Worm (Caenorhabditis elegans): ENCODE measurements around the gene calf-1.

calf-1 gene

DNA sequence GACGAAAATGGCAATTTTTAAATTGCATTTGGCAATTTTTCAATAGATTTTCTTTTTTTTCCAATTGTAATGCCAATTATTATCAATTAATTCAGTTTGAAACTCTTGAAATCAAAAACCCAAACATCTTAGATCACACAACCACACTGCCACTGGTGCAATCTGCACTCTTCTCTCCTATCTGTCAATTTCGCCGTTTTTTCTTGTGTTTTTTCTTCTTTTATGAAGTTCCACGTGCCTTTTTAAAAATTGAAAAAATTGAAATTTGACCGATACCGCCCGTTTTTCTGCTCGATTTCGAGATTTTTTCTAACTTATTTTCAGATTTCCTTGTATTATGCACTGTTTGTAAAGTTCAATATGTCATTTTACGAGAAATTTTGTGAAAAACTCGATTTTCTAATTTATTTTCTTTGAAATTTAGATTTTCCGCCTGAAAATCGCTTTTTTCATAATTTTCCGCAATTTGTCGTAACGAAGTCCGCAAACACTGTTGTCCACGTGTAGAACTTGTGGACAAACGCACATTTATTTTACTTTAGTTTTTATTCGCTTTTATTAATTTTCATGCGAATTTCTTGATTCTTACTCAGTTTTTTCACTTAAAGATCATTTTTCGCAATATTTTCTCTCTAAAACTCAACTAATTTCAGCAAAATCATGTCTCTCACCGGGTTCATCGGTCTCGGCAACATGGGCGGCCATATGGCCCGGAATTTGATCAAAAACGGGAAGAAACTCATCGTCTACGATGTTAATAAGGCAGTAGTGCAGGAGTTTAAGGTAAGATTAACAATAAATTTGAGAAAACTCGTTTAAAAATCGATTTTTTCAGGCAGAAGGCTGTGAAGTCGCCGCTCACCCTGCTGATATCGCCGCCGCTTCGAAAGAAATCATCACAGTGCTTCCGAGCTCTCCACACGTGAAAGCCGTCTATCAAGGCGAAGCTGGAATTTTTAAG, 14.7 kb upstream of the calf-1 start, which contains the start of gene B0250.5 (continued):
- TF ChIP-seq nhr-76 (tag; optimal IDR thresholded peaks at IDR 0.05): no peak
- no peak for TF ChIP-seq mxl-3 (GFP tag; optimal IDR thresholded peaks at IDR 0.05)
- TF ChIP-seq mdt-29 (GFP tag; IDR thresholded peaks at IDR 0.05): no peak
- no peak for TF ChIP-seq dmd-9 (GFP tag; IDR thresholded peaks at IDR 0.05)
- no peak for TF ChIP-seq cey-2 (tag; optimal IDR thresholded peaks at IDR 0.05; ENCODE audit: borderline replicate concordance, insufficient read depth)
- TF ChIP-seq lsy-2 (tag; optimal IDR thresholded peaks at IDR 0.05): peak in 1 of 2 experiments; percentile 54
- TF ChIP-seq nhr-28 (tag; optimal IDR thresholded peaks at IDR 0.05): no peak
- TF ChIP-seq vab-7 (GFP tag; IDR thresholded peaks at IDR 0.05): no peak
- TF ChIP-seq madf-5 (GFP tag; IDR thresholded peaks at IDR 0.05): no peak
- TF ChIP-seq dve-1 (tag; optimal IDR thresholded peaks at IDR 0.05; ENCODE audit: insufficient read depth): peak; percentile 45
- no peak for TF ChIP-seq tra-1 (GFP tag; IDR thresholded peaks at IDR 0.05)
- no peak for TF ChIP-seq F10B5.3 (tag; optimal IDR thresholded peaks at IDR 0.05)
- TF ChIP-seq unc-39 (tag; optimal IDR thresholded peaks at IDR 0.05): no peak
- TF ChIP-seq R02D3.7 (tag; optimal IDR thresholded peaks at IDR 0.05): no peak
- TF ChIP-seq daf-8 (GFP tag; IDR thresholded peaks at IDR 0.05): no peak
- TF ChIP-seq zag-1 (tag; optimal IDR thresholded peaks at IDR 0.05): no peak
- TF ChIP-seq hlh-11 (tag; optimal IDR thresholded peaks at IDR 0.05): no peak
- peak; percentile 21; the same call in 1 of the 2 replicates for TF ChIP-seq lin-38 (GFP tag; IDR thresholded peaks at IDR 0.05)
- TF ChIP-seq ces-1 (GFP tag; optimal IDR thresholded peaks at IDR 0.05): no peak

DNA sequence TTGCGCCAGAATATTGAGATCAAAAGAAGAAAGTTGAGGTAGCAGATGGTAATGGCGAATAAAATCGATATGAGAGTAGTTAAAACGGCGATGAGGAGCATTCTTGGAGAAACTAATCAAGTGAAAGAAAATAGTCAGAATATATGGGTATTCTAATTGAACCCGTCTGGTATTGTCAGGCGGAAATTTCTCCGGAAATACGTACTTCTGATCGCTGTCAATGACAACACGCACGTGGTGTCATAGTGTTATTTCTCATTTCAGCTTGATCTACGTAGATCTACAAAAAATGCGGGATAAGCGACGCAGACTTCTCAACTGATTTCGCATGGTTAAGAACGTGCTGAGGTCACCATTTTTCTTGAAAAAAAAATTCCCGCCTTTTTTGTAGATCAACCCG, 13.5 kb upstream of the calf-1 start, which contains the start of gene srbc-79:
Gene srbc-79 (minus strand): TSS at position 101 of the 400 bp plus-strand sequence.
- TF ChIP-seq aha-1 (tag) (peak; percentile 16), lin-38 (GFP tag; IDR thresholded peaks at IDR 0.05) (no peak)

DNA sequence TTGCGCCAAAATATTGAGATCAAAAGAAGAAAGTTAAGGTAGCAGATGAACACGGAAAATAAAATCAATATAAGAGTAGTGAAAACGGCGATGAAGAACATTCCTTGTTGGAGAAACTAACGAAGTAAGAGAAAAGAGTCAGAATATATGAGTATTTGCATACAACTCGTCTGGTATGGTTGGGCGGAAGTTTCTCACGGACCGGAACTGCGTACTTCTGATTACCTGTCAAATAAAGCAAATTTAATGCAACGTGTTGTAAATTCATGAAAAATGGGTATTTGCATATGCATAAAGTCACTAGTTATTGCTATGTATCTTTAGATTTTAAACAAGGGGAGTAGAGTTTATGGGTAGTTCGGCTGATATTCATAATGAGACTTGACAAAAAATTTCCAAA, 10.2 kb upstream of the calf-1 start, which contains the start of gene srbc-78:
Gene srbc-78 (minus strand): TSS at position 101 of the 400 bp plus-strand sequence.
- TF ChIP-seq ceh-32 (tag; optimal IDR thresholded peaks at IDR 0.05; ENCODE audit: poor library complexity) (no peak), unc-62 (GFP tag; optimal IDR thresholded peaks at IDR 0.05 in 1 of 2) (peak in 1 of 2 experiments; percentile 77), unc-62 (tag; optimal IDR thresholded peaks at IDR 0.05) (no peak)

DNA sequence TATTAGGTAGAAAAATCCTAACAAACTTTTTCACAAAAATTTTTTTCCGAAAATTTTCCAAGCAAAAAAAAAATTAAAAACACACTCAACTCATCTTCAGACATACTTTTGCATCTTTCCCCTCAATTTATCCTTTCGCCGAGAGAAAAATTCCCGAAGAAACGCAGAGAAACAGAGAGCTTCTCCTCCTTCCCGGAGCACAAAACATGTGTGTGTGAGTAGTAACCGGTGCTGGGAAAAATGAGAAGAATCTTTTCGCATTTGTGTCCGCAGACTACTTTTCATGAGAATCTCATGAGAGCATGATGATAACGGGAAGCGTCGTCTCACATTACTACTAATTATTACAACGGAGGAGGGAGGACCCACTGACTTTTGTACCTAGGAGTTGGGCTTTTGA, 7.7 kb upstream of the calf-1 start:
- no peak for TF ChIP-seq nhr-41 (GFP tag; IDR thresholded peaks at IDR 0.05)
- TF ChIP-seq hlh-30 (tag; optimal IDR thresholded peaks at IDR 0.05; ENCODE audit: insufficient read depth): peak; percentile 2
- peak in 1 of 2 experiments; percentile 12 for TF ChIP-seq lsy-2 (tag; optimal IDR thresholded peaks at IDR 0.05)

DNA sequence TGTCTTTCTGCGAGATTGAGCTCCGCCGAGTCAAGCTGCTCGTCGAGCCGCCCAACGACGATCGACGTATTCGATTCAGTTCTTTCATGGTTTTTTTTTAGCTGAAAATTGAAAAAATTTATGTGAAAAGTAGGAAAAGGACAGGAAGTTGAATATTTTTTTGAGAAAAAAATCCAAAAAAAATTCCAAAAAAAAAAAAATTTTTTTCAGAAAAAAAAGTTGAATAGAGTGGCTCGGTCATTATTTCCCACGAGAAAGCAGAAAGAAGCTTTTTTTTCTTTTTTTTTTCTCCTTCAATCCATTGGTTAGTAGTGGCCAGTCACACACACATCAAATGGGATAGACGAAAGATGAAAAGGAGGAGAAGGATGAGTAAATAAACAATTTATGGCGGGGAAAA, 6.4 kb upstream of the calf-1 start, which contains the start of gene dhcr-7:
Gene dhcr-7 (minus strand): TSS at position 101 of the 400 bp plus-strand sequence.
- TF ChIP-seq dmd-6 (GFP tag; IDR thresholded peaks at IDR 0.05) (no peak), tag-97 (GFP tag; IDR thresholded peaks at IDR 0.05) (no peak), lsy-2 (tag; optimal IDR thresholded peaks at IDR 0.05) (no peak), ceh-82 (tag; optimal IDR thresholded peaks at IDR 0.05) (no peak), tra-1 (GFP tag; IDR thresholded peaks at IDR 0.05) (no peak), zip-11 (GFP tag; IDR thresholded peaks at IDR 0.05) (no peak), mep-1 (tag; optimal IDR thresholded peaks at IDR 0.05) (no peak), nhr-77 (tag; optimal IDR thresholded peaks at IDR 0.05) (no peak), hmg-1.1 (GFP tag; IDR thresholded peaks at IDR 0.05) (no peak), dmd-8 (GFP tag; IDR thresholded peaks at IDR 0.05) (no peak), nhr-41 (GFP tag; IDR thresholded peaks at IDR 0.05) (no peak), F10B5.3 (tag; optimal IDR thresholded peaks at IDR 0.05) (no peak), vab-7 (GFP tag; IDR thresholded peaks at IDR 0.05) (no peak), jun-1 (tag; optimal IDR thresholded peaks at IDR 0.05) (no peak), nhr-25 (tag; optimal IDR thresholded peaks at IDR 0.05; ENCODE audit: borderline replicate concordance, insufficient read depth) (no peak), ZK337.2 (GFP tag; IDR thresholded peaks at IDR 0.05) (no peak), unc-62 (GFP tag; optimal IDR thresholded peaks at IDR 0.05 in 1 of 2) (no peak), unc-62 (tag; optimal IDR thresholded peaks at IDR 0.05) (no peak), zfp-3 (GFP tag; conservative IDR thresholded peaks at IDR 0.05) (no peak)

Measured in whole organism, L4 larva.